Worm (Caenorhabditis elegans): ENCODE measurements around the gene imb-2.

- TF ChIP-seq snpc-4 (tag; optimal IDR thresholded peaks at IDR 0.05), result no peak
- TF ChIP-seq mep-1 (tag; optimal IDR thresholded peaks at IDR 0.05), result no peak
- no peak for TF ChIP-seq nhr-237 (tag; optimal IDR thresholded peaks at IDR 0.05)
- no peak for TF ChIP-seq unc-39 (tag; optimal IDR thresholded peaks at IDR 0.05)
- TF ChIP-seq M03D4.4 (tag; optimal IDR thresholded peaks at IDR 0.05), result no peak
- TF ChIP-seq sptf-1 (tag; optimal IDR thresholded peaks at IDR 0.05), result no peak
- no peak for TF ChIP-seq drap-1 (GFP tag; optimal IDR thresholded peaks at IDR 0.05)
- no peak for TF ChIP-seq nhr-12 (tag; optimal IDR thresholded peaks at IDR 0.05)
- no peak for TF ChIP-seq unc-62 (GFP tag; optimal IDR thresholded peaks at IDR 0.05)
- TF ChIP-seq lsy-2 (tag; optimal IDR thresholded peaks at IDR 0.05), result no peak
- no peak for TF ChIP-seq pha-4 (tag; optimal IDR thresholded peaks at IDR 0.05)
- no peak for TF ChIP-seq ztf-11 (tag; optimal IDR thresholded peaks at IDR 0.05)
- TF ChIP-seq bed-3 (GFP tag; optimal IDR thresholded peaks at IDR 0.05), result no peak
These were observed 28.3 kb downstream of the imb-2 start for ce11 chrII:14393766-14394165.

Measured in whole organism, mixed stage, embryonic.